Fruit fly (Drosophila melanogaster): ENCODE measurements around the gene CG9641.

Gene CG9641

DNA sequence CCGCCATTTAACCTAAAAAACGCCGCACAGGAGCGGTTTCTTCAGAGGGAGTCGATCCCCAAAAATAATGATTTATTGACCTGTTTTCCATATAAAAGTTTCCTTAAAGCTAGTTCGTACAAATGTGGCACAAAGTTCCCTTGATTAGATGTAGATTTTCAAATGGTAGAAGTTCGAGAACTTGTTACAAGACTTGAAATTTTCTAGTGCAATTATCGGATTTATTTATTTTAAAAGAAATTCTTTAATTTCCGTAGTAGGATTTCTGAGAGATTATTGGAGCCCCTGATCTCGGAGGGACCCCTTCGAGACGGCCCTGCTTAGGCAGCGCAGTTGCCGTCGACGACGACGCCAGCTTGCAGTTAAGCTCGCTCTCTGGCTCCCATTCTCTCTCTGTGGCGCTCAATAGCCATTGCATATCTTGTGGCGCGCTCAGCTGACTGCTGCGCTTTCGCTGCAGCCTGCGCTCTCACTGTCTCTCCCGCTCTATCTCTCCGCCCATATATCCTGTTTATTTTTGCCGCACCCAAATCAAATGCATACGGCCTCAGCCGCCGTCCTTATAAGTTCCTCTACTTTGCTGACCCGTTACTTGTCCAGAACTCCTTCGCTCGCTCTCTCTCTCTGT, 19.0 kb downstream of the CG9641 start (continued):
- TF ChIP-seq Oaz (GFP tag; IDR thresholded peaks at IDR 0.05) (no peak), CG6854 (GFP tag; optimal IDR thresholded peaks at IDR 0.05) (no peak), Sox100B (GFP tag; optimal IDR thresholded peaks at IDR 0.05) (no peak), CG12236 (GFP tag; optimal IDR thresholded peaks at IDR 0.05) (no peak), exex (tag; optimal IDR thresholded peaks at IDR 0.05) (no peak), psq (GFP tag; optimal IDR thresholded peaks at IDR 0.05) (no peak), Blimp-1 (GFP tag; optimal IDR thresholded peaks at IDR 0.05) (no peak), CG7271 (tag; optimal IDR thresholded peaks at IDR 0.05) (no peak), H15 (GFP tag; IDR thresholded peaks at IDR 0.05) (no peak), CG10147 (GFP tag; optimal IDR thresholded peaks at IDR 0.05) (no peak), CG1529 (GFP tag; optimal IDR thresholded peaks at IDR 0.05) (peak; percentile 14), NC2β (GFP tag; optimal IDR thresholded peaks at IDR 0.05) (no peak), CG1647 (GFP tag; optimal IDR thresholded peaks at IDR 0.05) (peak; percentile 36), CG7786 (GFP tag; optimal IDR thresholded peaks at IDR 0.05) (no peak), CG11560 (tag; IDR thresholded peaks at IDR 0.05) (no peak), aop (GFP tag; IDR thresholded peaks at IDR 0.05) (no peak), CG14050 (GFP tag; IDR thresholded peaks at IDR 0.05) (no peak; the same call in 2 of the 3 replicates), CG3407 (GFP tag; optimal IDR thresholded peaks at IDR 0.05) (no peak), CG9437 (GFP tag; optimal IDR thresholded peaks at IDR 0.05) (peak; percentile 2), Med (GFP tag) (peak; percentile 78), rib (GFP tag; IDR thresholded peaks at IDR 0.05) (no peak), Jarid2 (GFP tag; optimal IDR thresholded peaks at IDR 0.05) (no peak), Sry-β (GFP tag; optimal IDR thresholded peaks at IDR 0.05) (no peak), Rfx (GFP tag; IDR thresholded peaks at IDR 0.05) (peak; percentile 13; the same call in 1 of the 2 replicates), CG3163 (GFP tag; optimal IDR thresholded peaks at IDR 0.05) (no peak), HHEX (GFP tag; optimal IDR thresholded peaks at IDR 0.05) (no peak), Hmr (GFP tag; optimal IDR thresholded peaks at IDR 0.05) (no peak), nau (GFP tag; optimal IDR thresholded peaks at IDR 0.05) (no peak), sisA (GFP tag; IDR thresholded peaks at IDR 0.05) (peak; percentile 67), eve (GFP tag; optimal IDR thresholded peaks at IDR 0.05) (no peak), crc (GFP tag; optimal IDR thresholded peaks at IDR 0.05) (no peak), CG10462 (GFP tag; optimal IDR thresholded peaks at IDR 0.05) (no peak), CG14667 (GFP tag; IDR thresholded peaks at IDR 0.05) (0 out of 2 replicates have a peak, but pooled peaks have one; percentile 30), wor (GFP tag; IDR thresholded peaks at IDR 0.05) (peak; percentile 45; the same call in 1 of the 2 replicates), sob (GFP tag; IDR thresholded peaks at IDR 0.05) (no peak), H2.0 (GFP tag; IDR thresholded peaks at IDR 0.05) (no peak), Chrac-16 (GFP tag; optimal IDR thresholded peaks at IDR 0.05) (no peak), CG17612 (GFP tag; IDR thresholded peaks at IDR 0.05) (no peak), repo (GFP tag; optimal IDR thresholded peaks at IDR 0.05) (no peak), CoRest (tag; optimal IDR thresholded peaks at IDR 0.05) (peak; percentile 63), E2f2 (GFP tag; IDR thresholded peaks at IDR 0.05) (no peak), CG6254 (GFP tag; optimal IDR thresholded peaks at IDR 0.05) (peak; percentile 48), CG13894 (tag; optimal IDR thresholded peaks at IDR 0.05) (no peak), CG14710 (tag; optimal IDR thresholded peaks at IDR 0.05) (peak; percentile 53), BtbVII (GFP tag; optimal IDR thresholded peaks at IDR 0.05) (no peak), CG7372 (GFP tag; IDR thresholded peaks at IDR 0.05) (no peak), CG4282 (GFP tag; optimal IDR thresholded peaks at IDR 0.05) (no peak), CG18476 (GFP tag; optimal IDR thresholded peaks at IDR 0.05) (peak; percentile 31), CG31441 (GFP tag; IDR thresholded peaks at IDR 0.05) (peak; percentile 71), salm (tag; optimal IDR thresholded peaks at IDR 0.05) (no peak), dati (GFP tag; IDR thresholded peaks at IDR 0.05) (no peak)

Data from whole organism, embryonic.